Worm (Caenorhabditis elegans) whole organism, L3 larva: Measurements from ENCODE around the gene rpap-3.

Experiments
- R02D3.7 ChIP-seq: fragments of 150-350 bp; optimal IDR thresholded peaks from 2 replicates; lab custom pipeline; 2014; ENCODE audit warnings: missing biosample characterization, missing genetic modification characterization
- aly-2 ChIP-seq: fragments of 150-350 bp; optimal IDR thresholded peaks from 2 replicates; lab custom pipeline; 2014; ENCODE audit warnings: missing biosample characterization, missing genetic modification characterization
- ceh-28 ChIP-seq: fragments of 150-350 bp; optimal IDR thresholded peaks from 2 replicates; lab custom pipeline; 2014; ENCODE audit warnings: missing biosample characterization, missing genetic modification reagents, missing genetic modification characterization
- ceh-9 ChIP-seq: sonication (generic microtip); optimal IDR thresholded peaks from 2 replicates; lab custom pipeline; 2018; ENCODE audit warnings: missing biosample characterization, missing genetic modification characterization
- egl-27 ChIP-seq: sonication (generic microtip); optimal IDR thresholded peaks from 4 replicates; lab custom pipeline; 2017; ENCODE audit warnings: missing biosample characterization, missing genetic modification reagents, missing genetic modification characterization
- fkh-10 ChIP-seq: sonication (generic microtip); optimal IDR thresholded peaks from 2 replicates; lab custom pipeline; 2017; ENCODE audit warnings: missing biosample characterization, missing genetic modification reagents, missing genetic modification characterization
- lin-15B ChIP-seq: fragments of 150-350 bp; optimal IDR thresholded peaks from 2 replicates; lab custom pipeline; 2014; ENCODE audit warnings: missing biosample characterization, missing genetic modification characterization
- nhr-11 ChIP-seq: fragments of 150-350 bp; optimal IDR thresholded peaks from 2 replicates; lab custom pipeline; 2014; ENCODE audit warnings: missing biosample characterization, missing genetic modification characterization
- nhr-12 ChIP-seq: fragments of 150-350 bp; optimal IDR thresholded peaks from 2 replicates; lab custom pipeline; 2014; ENCODE audit warnings: missing biosample characterization, missing genetic modification characterization
- nhr-237 ChIP-seq: fragments of 150-350 bp; optimal IDR thresholded peaks from 2 replicates; lab custom pipeline; 2014; ENCODE audit warnings: missing biosample characterization, missing genetic modification characterization
- nhr-25 ChIP-seq: sonication (generic microtip); optimal IDR thresholded peaks from 2 replicates; lab custom pipeline; 2017; ENCODE audit warnings: missing biosample characterization, missing genetic modification characterization
- pqm-1 ChIP-seq: fragments of 150-350 bp; optimal IDR thresholded peaks from 2 replicates; lab custom pipeline; 2017; ENCODE audit warnings: missing biosample characterization, missing genetic modification characterization, inconsistent platforms
- ztf-11 ChIP-seq: fragments of 150-350 bp; optimal IDR thresholded peaks from 2 replicates; lab custom pipeline; 2014; ENCODE audit warnings: missing biosample characterization, missing genetic modification characterization

DNA sequence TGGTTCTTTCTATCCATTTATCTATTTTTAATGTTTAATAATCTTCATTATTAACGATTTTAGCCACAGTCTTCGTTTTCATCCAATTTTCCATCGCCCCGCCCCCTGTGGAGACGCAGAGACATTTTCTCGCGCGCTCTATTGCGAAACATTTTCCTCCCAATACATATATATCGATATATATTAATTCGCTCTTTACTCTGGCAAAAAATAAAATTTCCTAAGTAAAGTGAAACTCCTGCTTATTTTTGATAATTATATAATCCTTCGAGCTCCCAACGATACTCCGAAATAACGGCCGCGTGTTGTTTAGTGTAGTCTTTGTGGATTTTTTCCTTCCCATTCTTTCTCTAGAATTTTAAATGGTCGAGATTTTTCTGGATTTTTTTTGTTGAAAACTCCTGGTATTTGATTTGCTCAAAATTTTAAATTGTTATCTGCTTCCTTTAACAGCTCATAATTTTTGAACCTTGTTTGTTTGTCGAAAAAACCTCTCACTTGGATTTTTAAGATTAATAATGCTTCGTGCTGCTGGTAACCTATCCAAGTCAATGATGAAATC lies 50.3 kb downstream of the rpap-3 start, which contains the start of gene sucg-1:
- TF ChIP-seq ceh-28: no peak
- no peak for TF ChIP-seq pqm-1
- TF ChIP-seq fkh-10 (GFP tag; lab: Kevin White, UChicago): no peak
- TF ChIP-seq nhr-25 (tag; lab: Kevin White, UChicago): no peak
- TF ChIP-seq nhr-237 (tag; lab: Kevin White, UChicago): no peak
- TF ChIP-seq ztf-11 (tag; lab: Kevin White, UChicago): no peak
- no peak for TF ChIP-seq R02D3.7 (tag; lab: Kevin White, UChicago)
- TF ChIP-seq lin-15B (tag; lab: Kevin White, UChicago): peak; percentile 14
- TF ChIP-seq ceh-9 (tag; lab: Kevin White, UChicago): no peak
- no peak for TF ChIP-seq aly-2
- TF ChIP-seq nhr-11: no peak
- no peak for TF ChIP-seq egl-27 (tag; lab: Kevin White, UChicago)
- TF ChIP-seq nhr-12: no peak
